Fruit fly (Drosophila melanogaster) whole organism, wandering third instar larva: ENCODE measurements around the gene CG5928.

ENCODE experiments used
- CrebA ChIP-seq: fragments of 200-800 bp; sonication (Bioruptor generic); optimal IDR thresholded peaks from 2 replicates; lab custom pipeline; 2016; ENCODE audit warnings: missing biosample characterization, mild to moderate bottlenecking, missing genetic modification characterization, borderline replicate concordance
- Dif ChIP-seq: fragments of 200-275, 200-300 bp; sonication (Bioruptor generic); optimal IDR thresholded peaks from 2 replicates; lab custom pipeline; 2018; ENCODE audit warnings: missing biosample characterization, missing genetic modification characterization; ENCODE audit not compliant: partially characterized antibody
- OdsH ChIP-seq: fragments of 200-800 bp; sonication (Bioruptor generic); optimal IDR thresholded peaks from 2 replicates; lab custom pipeline; 2016; ENCODE audit warnings: missing biosample characterization, mild to moderate bottlenecking, missing genetic modification characterization
- Sp1 ChIP-seq: fragments of 200-800 bp; sonication (Bioruptor generic); optimal IDR thresholded peaks from 3 replicates; lab custom pipeline; 2019; ENCODE audit warnings: missing biosample characterization, mild to moderate bottlenecking, missing genetic modification characterization, moderate library complexity
- Vsx2 ChIP-seq: fragments of 200-300, 225-300 bp; sonication (Bioruptor generic); optimal IDR thresholded peaks from 2 replicates; lab custom pipeline; 2018; ENCODE audit warnings: missing biosample characterization, missing genetic modification characterization; ENCODE audit not compliant: partially characterized antibody
- ey ChIP-seq: fragments of 200-800 bp; sonication (Bioruptor generic); optimal IDR thresholded peaks from 2 replicates; lab custom pipeline; 2016; ENCODE audit warnings: missing biosample characterization, missing genetic modification characterization
- foxo ChIP-seq, 2 experiments: fragments of 200-800 bp; sonication (Bioruptor generic); optimal IDR thresholded peaks; 2 replicates in 1 of 2; 3 replicates in 1 of 2; lab custom pipeline; 2016 to 2017; ENCODE audit warnings: missing biosample characterization in 2 of 2, missing genetic modification characterization in 2 of 2
- h ChIP-seq: fragments of 200-800 bp; sonication (Bioruptor generic); optimal IDR thresholded peaks from 3 replicates; lab custom pipeline; 2016; ENCODE audit warnings: missing biosample characterization, mild to moderate bottlenecking, missing genetic modification characterization
- pan ChIP-seq: fragments of >200 bp; optimal IDR thresholded peaks from 2 replicates; lab custom pipeline; 2017
- woc ChIP-seq: sonication (Bioruptor generic); optimal IDR thresholded peaks from 2 replicates; lab custom pipeline; 2016; ENCODE audit warnings: missing biosample characterization, mild to moderate bottlenecking, missing genetic modification characterization

CG5928 gene

DNA sequence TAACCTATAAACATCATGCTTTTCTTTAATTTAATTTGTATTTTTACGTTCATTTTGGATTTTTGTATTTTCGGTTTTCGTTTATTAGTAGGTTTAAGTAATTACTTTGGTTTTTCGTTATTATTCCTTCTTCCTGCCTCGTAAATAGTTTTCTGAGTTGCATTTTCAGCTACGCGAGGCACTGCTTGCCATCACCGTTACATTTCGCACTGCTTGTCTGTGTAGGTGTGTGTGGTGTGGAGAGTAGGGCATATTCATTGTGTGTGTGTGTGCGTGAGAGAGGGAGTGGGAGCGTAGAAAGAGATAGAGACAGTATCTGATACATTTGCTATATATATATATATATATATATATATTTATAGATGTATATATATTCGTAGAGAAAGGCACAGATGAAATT is 37.0 kb downstream of the CG5928 start:
- TF ChIP-seq pan (lab: Kevin White, UChicago): no peak
- TF ChIP-seq ey (GFP tag; lab: Kevin White, UChicago): no peak
- TF ChIP-seq, all 38 proteins: peak for 0

dm6 chrX:6109872-6110271 is 42.1 kb downstream of the CG5928 start:
- no peak for TF ChIP-seq Dif
- TF ChIP-seq woc (GFP tag; lab: Kevin White, UChicago): no peak
- no peak for TF ChIP-seq Vsx2 (GFP tag; lab: Kevin White, UChicago)
- TF ChIP-seq OdsH: no peak
- TF ChIP-seq CrebA (GFP tag; lab: Kevin White, UChicago): no peak
- TF ChIP-seq h (GFP tag; lab: Kevin White, UChicago): no peak
- no peak for TF ChIP-seq Sp1 (GFP tag; lab: Kevin White, UChicago)
- no peak for TF ChIP-seq foxo (GFP tag; optimal IDR thresholded peaks at IDR 0.05; lab: Kevin White, UChicago)
